Worm (Caenorhabditis elegans) whole organism, young adult: ENCODE measurements around the gene crp-1.

ENCODE experiments used
- F33H1.4 ChIP-seq: fragments of 200-800 bp; sonication (Bioruptor generic); IDR thresholded peaks from 2 replicates; pipeline ENCODE4 v1.3.6; 2022; ENCODE audit warnings: missing genetic modification reagents, missing genetic modification characterization, missing compliant biosample characterization
- F49E8.2 ChIP-seq: sonication (generic microtip); optimal IDR thresholded peaks from 3 replicates; lab custom pipeline; 2017; ENCODE audit warnings: missing genetic modification characterization, mild to moderate bottlenecking, missing compliant biosample characterization, antibody characterized with exemption, moderate library complexity; ENCODE audit not compliant: insufficient read depth
- Y53F4B.3 ChIP-seq: fragments of 200-800 bp; sonication (Bioruptor generic); IDR thresholded peaks from 2 replicates; pipeline ENCODE4 v1.3.6; 2022; ENCODE audit warnings: missing genetic modification reagents, missing genetic modification characterization, missing compliant biosample characterization
- Y53G8AR.9 ChIP-seq: fragments of 200-800 bp; sonication (Bioruptor generic); conservative IDR thresholded peaks from 2 replicates; pipeline ENCODE4 v1.3.6; 2022; ENCODE audit warnings: missing genetic modification reagents, missing genetic modification characterization, missing compliant biosample characterization
- Y79H2A.3 ChIP-seq: fragments of 200-800 bp; sonication (Bioruptor generic); conservative IDR thresholded peaks from 2 replicates; pipeline ENCODE4 v1.3.6; 2022; ENCODE audit warnings: missing genetic modification reagents, missing genetic modification characterization, missing compliant biosample characterization
- attf-5 ChIP-seq: fragments of 200-800 bp; sonication (Bioruptor generic); optimal IDR thresholded peaks from 2 replicates; lab custom pipeline; 2018; ENCODE audit warnings: mild to moderate bottlenecking, missing genetic modification characterization, missing compliant biosample characterization
- attf-6 ChIP-seq: fragments of 200-800 bp; sonication (Bioruptor generic); IDR thresholded peaks from 2 replicates; pipeline ENCODE4 v1.3.6; 2022; ENCODE audit warnings: missing genetic modification reagents, missing genetic modification characterization, missing compliant biosample characterization
- cebp-1 ChIP-seq, 2 experiments: fragments of 200-800 bp in 1 of 2; sonication (Bioruptor generic) in 1 of 2; sonication (generic microtip) in 1 of 2; IDR thresholded peaks in 1 of 2; optimal IDR thresholded peaks in 1 of 2; 2 replicates each; pipeline versions ENCODE4 v1.3.6 to Lab custom; 2017 to 2022; ENCODE audit warnings: missing compliant biosample characterization in 2 of 2, missing genetic modification characterization in 2 of 2, mild to moderate bottlenecking in 1 of 2, missing genetic modification reagents in 1 of 2, moderate library complexity in 1 of 2
- ceh-100 ChIP-seq: fragments of 200-800 bp; sonication (Bioruptor generic); IDR thresholded peaks from 2 replicates; pipeline ENCODE4 v1.3.6; 2022; ENCODE audit warnings: missing genetic modification reagents, missing genetic modification characterization, missing compliant biosample characterization
- ceh-40 ChIP-seq: fragments of 200-800 bp; sonication (Bioruptor generic); IDR thresholded peaks from 2 replicates; pipeline ENCODE4 v1.3.6; 2022; ENCODE audit warnings: missing genetic modification characterization, missing compliant biosample characterization
- ceh-58 ChIP-seq: fragments of 200-800 bp; sonication (Bioruptor generic); IDR thresholded peaks from 2 replicates; pipeline ENCODE4 v1.3.6; 2022; ENCODE audit warnings: missing genetic modification characterization, missing compliant biosample characterization
- dox-1 ChIP-seq: fragments of 200-800 bp; sonication (Bioruptor generic); IDR thresholded peaks from 2 replicates; pipeline ENCODE4 v1.3.6; 2022; ENCODE audit warnings: missing genetic modification reagents, missing genetic modification characterization, missing compliant biosample characterization
- egrh-3 ChIP-seq: fragments of 200-800 bp; sonication (Bioruptor generic); IDR thresholded peaks from 2 replicates; pipeline ENCODE4 v1.3.6; 2022; ENCODE audit warnings: missing genetic modification reagents, missing genetic modification characterization, missing compliant biosample characterization
- ekl-4 ChIP-seq: fragments of 200-800 bp; sonication (Bioruptor generic); IDR thresholded peaks from 2 replicates; pipeline ENCODE4 v1.3.6; 2022; ENCODE audit warnings: missing genetic modification reagents, missing genetic modification characterization, missing compliant biosample characterization
- hmg-1.2 ChIP-seq: fragments of 200-800 bp; sonication (Bioruptor generic); IDR thresholded peaks from 2 replicates; pipeline ENCODE4 v1.3.6; 2022; ENCODE audit warnings: missing genetic modification reagents, missing genetic modification characterization, missing compliant biosample characterization
- lin-54 ChIP-seq: fragments of 200-800 bp; sonication (Bioruptor generic); optimal IDR thresholded peaks from 2 replicates; lab custom pipeline; 2018; ENCODE audit warnings: mild to moderate bottlenecking, missing genetic modification characterization, missing compliant biosample characterization
- lsl-1 ChIP-seq: fragments of 200-800 bp; sonication (Bioruptor generic); optimal IDR thresholded peaks from 2 replicates; lab custom pipeline; 2018; ENCODE audit warnings: mild to moderate bottlenecking, missing genetic modification characterization, moderate library complexity, missing compliant biosample characterization
- madf-3 ChIP-seq: fragments of 200-800 bp; sonication (Bioruptor generic); IDR thresholded peaks from 2 replicates; pipeline ENCODE4 v1.3.6; 2022; ENCODE audit warnings: missing genetic modification reagents, missing genetic modification characterization, missing compliant biosample characterization
- madf-6 ChIP-seq: fragments of 200-800 bp; sonication (Bioruptor generic); IDR thresholded peaks from 2 replicates; pipeline ENCODE4 v1.3.6; 2022; ENCODE audit warnings: missing genetic modification reagents, missing genetic modification characterization, missing compliant biosample characterization
- nhr-90 ChIP-seq: sonication (generic microtip); optimal IDR thresholded peaks from 2 replicates; lab custom pipeline; 2016; ENCODE audit warnings: missing genotype, mild to moderate bottlenecking, missing genetic modification characterization, missing compliant biosample characterization
- rpc-1 ChIP-seq, 2 experiments: fragments of 150-350 bp in 1 of 2; sonication (generic microtip) in 1 of 2; optimal IDR thresholded peaks; 2 replicates each; lab custom pipeline; 2014 to 2018; ENCODE audit warnings: missing biosample characterization in 1 of 2, missing genetic modification characterization in 1 of 2, missing genetic modification reagents in 1 of 2, missing genotype in 1 of 2
- sea-2 ChIP-seq: fragments of 200-800 bp; sonication (Bioruptor generic); IDR thresholded peaks from 2 replicates; pipeline ENCODE4 v1.3.6; 2022; ENCODE audit warnings: missing genetic modification characterization, missing compliant biosample characterization
- snpc-3.4 ChIP-seq: sonication (generic microtip); optimal IDR thresholded peaks from 2 replicates; lab custom pipeline; 2017; ENCODE audit warnings: missing genetic modification characterization, mild to moderate bottlenecking, missing compliant biosample characterization, antibody characterized with exemption, moderate library complexity, missing genotype, missing genetic modification reagents
- tbx-9 ChIP-seq: sonication (generic microtip); optimal IDR thresholded peaks from 2 replicates; lab custom pipeline; 2016; ENCODE audit warnings: borderline replicate concordance, missing genetic modification characterization, inconsistent platforms, missing compliant biosample characterization
- unc-130 ChIP-seq: sonication (generic microtip); optimal IDR thresholded peaks from 2 replicates; lab custom pipeline; 2016; ENCODE audit warnings: missing genetic modification reagents, missing genetic modification characterization, missing compliant biosample characterization
- ztf-6 ChIP-seq: fragments of 200-800 bp; sonication (Bioruptor generic); IDR thresholded peaks from 2 replicates; pipeline ENCODE4 v1.3.6; 2022; ENCODE audit warnings: missing genetic modification reagents, missing genetic modification characterization, missing compliant biosample characterization

crp-1 gene

DNA sequence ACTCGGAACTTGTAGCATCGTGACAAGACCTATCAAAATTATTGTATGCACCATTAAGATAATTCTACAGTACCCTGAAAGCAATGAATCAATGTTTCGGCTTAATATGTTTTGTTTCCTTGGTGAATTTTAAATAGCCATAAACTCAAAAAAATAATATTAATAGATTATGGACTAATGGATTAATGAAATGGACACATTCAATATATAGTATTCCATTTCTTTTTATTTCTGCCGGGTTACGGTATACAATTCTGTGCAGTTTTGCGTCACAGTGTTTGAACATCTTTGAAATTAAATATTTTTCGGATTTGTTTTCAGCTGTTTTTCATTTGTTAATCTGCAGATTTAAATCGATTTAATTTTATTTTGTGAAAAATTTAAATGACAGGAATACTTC is 41.8 kb upstream of the crp-1 start, which contains the start of gene set-22:
TSS of gene set-22 (plus strand) at position 301 of the 400 bp plus-strand sequence.
- peak; percentile 18; the same call in 1 of the 2 replicates for TF ChIP-seq F33H1.4
- peak; percentile 81 for TF ChIP-seq lsl-1 (GFP tag; lab: Kevin White, UChicago)
- TF ChIP-seq nhr-90 (tag; lab: Kevin White, UChicago): no peak
- TF ChIP-seq F49E8.2: no peak

DNA sequence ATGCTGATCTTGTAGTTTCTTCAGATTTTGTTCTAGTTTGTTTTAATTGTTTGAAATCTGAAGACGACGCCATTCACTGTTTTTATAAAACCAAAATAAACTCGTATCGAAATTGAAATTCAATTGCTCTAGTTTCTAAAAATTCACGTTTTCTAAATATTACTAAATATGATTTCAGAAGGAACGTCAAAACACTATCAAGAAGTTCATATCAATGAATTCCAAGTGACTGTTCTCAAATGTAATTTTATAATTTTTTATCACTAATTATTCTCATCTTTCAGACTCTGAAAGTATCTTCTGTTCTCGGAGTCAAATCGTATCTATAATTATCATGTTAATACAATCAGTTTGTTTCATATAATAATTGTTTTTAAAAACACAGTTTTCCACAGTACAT is 37.6 kb upstream of the crp-1 start, which contains the start of gene snf-10:
TSS of gene snf-10 (minus strand) at position 101 of the 400 bp plus-strand sequence.
- TF ChIP-seq snpc-3.4 (tag; lab: Kevin White, UChicago) (no peak), rpc-1 (optimal IDR thresholded peaks at IDR 0.05; lab: Kevin White, UChicago) (no peak), rpc-1 (tag; optimal IDR thresholded peaks at IDR 0.05; lab: Kevin White, UChicago) (no peak), ceh-40 (no peak), tbx-9 (tag; lab: Kevin White, UChicago) (no peak), madf-6 (GFP tag; lab: Robert Waterston, UW) (no peak), sea-2 (GFP tag; lab: Robert Waterston, UW) (no peak)

DNA sequence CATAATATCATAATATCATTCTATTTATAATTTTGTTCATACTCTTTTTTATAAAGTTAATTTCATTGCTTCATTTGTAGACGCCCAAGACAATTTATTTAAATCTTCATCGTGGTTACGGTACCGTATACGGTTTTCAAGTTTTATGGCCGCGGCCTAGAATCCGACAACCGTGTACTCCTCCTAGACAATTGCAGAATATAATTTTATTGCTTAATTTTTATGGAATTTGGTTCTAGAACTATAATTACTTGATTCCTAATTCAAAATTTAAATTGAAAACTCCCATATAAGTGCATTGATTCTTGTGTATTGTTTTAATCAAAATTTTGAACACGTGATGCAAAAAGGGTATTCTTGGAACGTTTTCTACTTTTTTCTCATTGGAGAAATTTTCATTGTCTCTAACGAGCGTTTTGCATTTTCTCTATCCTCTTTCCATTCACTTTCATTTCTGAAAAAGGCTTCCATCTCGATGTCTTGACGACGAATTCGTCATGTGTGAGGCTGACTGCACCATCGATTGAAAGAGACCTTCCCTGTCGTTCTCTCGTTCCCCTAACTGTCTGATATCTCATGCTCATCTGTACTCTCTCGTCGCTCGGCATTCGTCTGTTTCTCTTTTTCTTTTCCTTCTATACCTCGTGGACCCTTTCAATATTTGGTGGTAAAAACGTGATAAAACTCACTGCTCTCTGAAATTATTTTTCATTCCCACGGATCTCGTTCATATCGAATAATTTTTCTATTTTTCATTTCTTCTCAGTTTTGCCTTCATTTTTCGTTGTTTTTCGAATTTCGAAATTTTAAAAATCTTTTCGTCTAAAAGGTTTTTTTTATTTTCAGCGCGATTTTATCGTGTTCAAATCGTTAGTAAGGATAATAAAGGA is 37.0 kb upstream of the crp-1 start, which contains the start of gene pap-1:
TSS of gene pap-1 (plus strand) at position 840 of the 890 bp plus-strand sequence.
- TF ChIP-seq unc-130 (peak; percentile 22), lin-54 (no peak), hmg-1.2 (GFP tag; lab: Robert Waterston, UW) (peak; percentile 97), cebp-1 (GFP tag; IDR thresholded peaks at IDR 0.05; lab: Robert Waterston, UW) (no peak), cebp-1 (tag; optimal IDR thresholded peaks at IDR 0.05; lab: Kevin White, UChicago) (peak; percentile 41), dox-1 (0 out of 2 replicates have a peak, but pooled peaks have one; percentile 39), Y79H2A.3 (GFP tag; lab: Robert Waterston, UW) (no peak), attf-5 (GFP tag; lab: Kevin White, UChicago) (peak; percentile 66)
- TF ChIP-seq, all 124 proteins: peak for 5

DNA sequence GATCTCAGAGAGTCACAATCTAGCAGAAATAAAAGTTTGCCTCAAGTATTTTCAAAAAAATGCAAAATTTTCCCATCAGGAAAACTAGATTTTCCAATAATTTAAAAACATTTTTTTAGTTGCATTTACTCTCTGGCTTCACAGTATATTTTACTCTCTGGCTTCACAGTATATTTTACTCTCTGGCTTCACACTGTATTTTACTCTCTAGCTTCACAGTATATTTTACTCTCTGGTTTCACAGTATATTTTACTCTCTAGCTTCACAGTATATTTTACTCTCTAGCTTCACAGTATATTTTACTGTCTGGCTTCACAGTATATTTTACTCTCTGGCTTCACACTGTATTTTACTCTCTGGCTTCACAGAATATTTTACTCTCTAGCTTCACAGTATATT is 29.1 kb upstream of the crp-1 start:
- TF ChIP-seq egrh-3 (peak; percentile 89), Y53G8AR.9 (0 out of 2 replicates have a peak, but pooled peaks have one; percentile 16), Y53F4B.3 (GFP tag; lab: Robert Waterston, UW) (peak; percentile 95; the same call in 1 of the 2 replicates), ceh-58 (GFP tag; lab: Robert Waterston, UW) (peak; percentile 90; the same call in 1 of the 2 replicates), madf-3 (GFP tag; lab: Robert Waterston, UW) (peak; percentile 46; the same call in 1 of the 2 replicates), ztf-6 (peak; percentile 71; the same call in 1 of the 2 replicates)

DNA sequence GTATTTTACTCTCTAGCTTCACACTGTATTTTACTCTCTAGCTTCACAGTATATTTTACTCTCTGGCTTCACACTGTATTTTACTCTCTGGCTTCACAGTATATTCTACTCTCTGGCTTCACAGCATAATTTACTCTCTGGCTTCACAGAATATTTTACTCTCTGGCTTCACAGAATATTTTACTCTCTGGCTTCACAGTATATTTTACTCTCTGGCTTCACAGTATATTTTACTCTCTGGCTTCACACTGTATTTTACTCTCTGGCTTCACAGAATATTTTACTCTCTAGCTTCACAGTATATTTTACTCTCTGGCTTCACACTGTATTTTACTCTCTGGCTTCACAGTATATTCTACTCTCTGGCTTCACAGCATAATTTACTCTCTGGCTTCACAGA is 28.4 kb upstream of the crp-1 start:
- peak; percentile 60; the same call in 1 of the 2 replicates for TF ChIP-seq Y53F4B.3 (GFP tag; lab: Robert Waterston, UW)
- 0 out of 2 replicates have a peak, but pooled peaks have one; percentile 54 for TF ChIP-seq madf-3 (GFP tag; lab: Robert Waterston, UW)
- peak; percentile 84; the same call in 1 of the 2 replicates for TF ChIP-seq egrh-3

DNA sequence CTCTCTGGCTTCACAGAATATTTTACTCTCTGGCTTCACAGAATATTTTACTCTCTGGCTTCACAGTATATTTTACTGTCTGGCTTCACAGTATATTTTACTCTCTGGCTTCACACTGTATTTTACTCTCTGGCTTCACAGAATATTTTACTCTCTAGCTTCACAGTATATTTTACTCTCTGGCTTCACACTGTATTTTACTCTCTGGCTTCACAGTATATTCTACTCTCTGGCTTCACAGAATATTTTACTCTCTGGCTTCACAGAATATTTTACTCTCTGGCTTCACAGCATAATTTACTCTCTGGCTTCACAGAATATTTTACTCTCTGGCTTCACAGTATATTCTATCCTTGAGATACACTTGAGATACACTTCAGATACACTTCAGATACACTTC is 28.0 kb upstream of the crp-1 start:
- TF ChIP-seq ekl-4 (GFP tag; lab: Robert Waterston, UW) (0 out of 2 replicates have a peak, but pooled peaks have one; percentile 22), attf-6 (GFP tag; lab: Robert Waterston, UW) (0 out of 2 replicates have a peak, but pooled peaks have one; percentile 32), ceh-40 (0 out of 2 replicates have a peak, but pooled peaks have one; percentile 34), madf-3 (GFP tag; lab: Robert Waterston, UW) (peak; percentile 75; the same call in 1 of the 2 replicates), Y53F4B.3 (GFP tag; lab: Robert Waterston, UW) (peak; percentile 97; the same call in 1 of the 2 replicates), egrh-3 (peak; percentile 90), ceh-58 (GFP tag; lab: Robert Waterston, UW) (peak; percentile 94), Y53G8AR.9 (0 out of 2 replicates have a peak, but pooled peaks have one; percentile 27), ceh-100 (0 out of 2 replicates have a peak, but pooled peaks have one; percentile 32)
